Fruit fly (Drosophila melanogaster) whole organism, prepupa: Measurements from ENCODE around the gene CG10116.

ENCODE experiments used
- Blimp-1 ChIP-seq: fragments of 200-800 bp; sonication (Bioruptor generic); optimal IDR thresholded peaks from 3 replicates; lab custom pipeline; 2017; ENCODE audit warnings: missing biosample characterization, missing genetic modification characterization, mild to moderate bottlenecking, moderate library complexity, missing genetic modification reagents
- CG10631 ChIP-seq: fragments of 200-800 bp; sonication (Bioruptor generic); optimal IDR thresholded peaks from 2 replicates; lab custom pipeline; 2016; ENCODE audit warnings: missing biosample characterization, missing genetic modification characterization
- CG10669 ChIP-seq: fragments of 200-800 bp; sonication (Bioruptor generic); optimal IDR thresholded peaks from 3 replicates; lab custom pipeline; 2018; ENCODE audit warnings: missing biosample characterization, mild to moderate bottlenecking, missing genetic modification characterization, moderate library complexity
- CG11294 ChIP-seq: fragments of 200-800 bp; sonication (Bioruptor generic); IDR thresholded peaks from 2 replicates; pipeline ENCODE4 v1.3.6; 2022; ENCODE audit warnings: missing biosample characterization, missing genetic modification characterization
- CG11762 ChIP-seq: fragments of 200-800 bp; sonication (Bioruptor generic); optimal IDR thresholded peaks from 3 replicates; lab custom pipeline; 2016; ENCODE audit warnings: missing biosample characterization, missing genetic modification characterization; ENCODE audit not compliant: insufficient read depth
- CG1621 ChIP-seq: fragments of 200-800 bp; sonication (Bioruptor generic); optimal IDR thresholded peaks from 3 replicates; lab custom pipeline; 2018; ENCODE audit warnings: missing biosample characterization, mild to moderate bottlenecking, missing genetic modification characterization
- CG31627 ChIP-seq: fragments of 200-800 bp; sonication (Bioruptor generic); optimal IDR thresholded peaks from 3 replicates; lab custom pipeline; 2016; ENCODE audit warnings: missing biosample characterization, missing genetic modification characterization
- CG34406 ChIP-seq: fragments of 200-800 bp; sonication (Bioruptor generic); optimal IDR thresholded peaks from 3 replicates; lab custom pipeline; 2016; ENCODE audit warnings: missing biosample characterization, missing genetic modification characterization
- CG3919 ChIP-seq: fragments of 200-800 bp; sonication (Bioruptor generic); optimal IDR thresholded peaks from 3 replicates; lab custom pipeline; 2016; ENCODE audit warnings: missing biosample characterization, missing genetic modification characterization
- CG6163 ChIP-seq: fragments of 200-800 bp; sonication (Bioruptor generic); IDR thresholded peaks from 3 replicates; pipeline ENCODE4 v1.3.6; 2022; ENCODE audit warnings: missing biosample characterization, missing genetic modification characterization
- CG6792 ChIP-seq: fragments of 200-800 bp; sonication (Bioruptor generic); optimal IDR thresholded peaks from 3 replicates; lab custom pipeline; 2016; ENCODE audit warnings: missing biosample characterization, missing genetic modification characterization
- CG6808 ChIP-seq: fragments of 200-800 bp; sonication (Bioruptor generic); optimal IDR thresholded peaks from 3 replicates; lab custom pipeline; 2017; ENCODE audit warnings: missing biosample characterization, missing genetic modification characterization, mild to moderate bottlenecking, moderate library complexity, missing genetic modification reagents
- CG6854 ChIP-seq: fragments of 200-800 bp; sonication (Bioruptor generic); optimal IDR thresholded peaks from 2 replicates; lab custom pipeline; 2017; ENCODE audit warnings: missing biosample characterization, mild to moderate bottlenecking, missing genetic modification characterization
- CG8119 ChIP-seq: fragments of 200-800 bp; sonication (Bioruptor generic); IDR thresholded peaks from 3 replicates; pipeline ENCODE4 v1.3.6; 2022; ENCODE audit warnings: missing biosample characterization, missing genetic modification characterization
- CG8632 ChIP-seq: fragments of 200-800 bp; sonication (Bioruptor generic); optimal IDR thresholded peaks from 3 replicates; lab custom pipeline; 2016; ENCODE audit warnings: missing biosample characterization, missing genetic modification characterization
- CG9139 ChIP-seq: fragments of 200-800 bp; sonication (Bioruptor generic); optimal IDR thresholded peaks from 3 replicates; lab custom pipeline; 2017; ENCODE audit warnings: missing biosample characterization, mild to moderate bottlenecking, missing genetic modification characterization
- Eip75B ChIP-seq: fragments of 200-800 bp; sonication (Bioruptor generic); optimal IDR thresholded peaks from 3 replicates; lab custom pipeline; 2016; ENCODE audit warnings: missing biosample characterization, missing genetic modification characterization
- Eip78C ChIP-seq: fragments of 200-800 bp; sonication (Bioruptor generic); peaks from one replicate; lab custom pipeline; 2016; ENCODE audit warnings: missing biosample characterization, missing genetic modification characterization
- Eip93F ChIP-seq: fragments of 200-800 bp; sonication (Bioruptor generic); optimal IDR thresholded peaks from 2 replicates; lab custom pipeline; 2016; ENCODE audit warnings: missing biosample characterization, mild to moderate bottlenecking, missing genetic modification characterization
- Ets21C ChIP-seq: fragments of 200-800 bp; sonication (Bioruptor generic); optimal IDR thresholded peaks from 3 replicates; lab custom pipeline; 2016; ENCODE audit warnings: missing biosample characterization, missing genetic modification characterization
- Ets96B ChIP-seq: fragments of 200-800 bp; optimal IDR thresholded peaks from 2 replicates; lab custom pipeline; 2019; ENCODE audit warnings: missing biosample characterization, mild to moderate bottlenecking, missing genetic modification characterization, moderate library complexity
- Hr39 ChIP-seq: fragments of 200-800 bp; sonication (Bioruptor generic); optimal IDR thresholded peaks from 2 replicates; lab custom pipeline; 2016; ENCODE audit warnings: missing biosample characterization, missing genetic modification characterization
- Lpt ChIP-seq: fragments of 200-800 bp; sonication (Bioruptor generic); optimal IDR thresholded peaks from 3 replicates; lab custom pipeline; 2016; ENCODE audit warnings: missing biosample characterization, missing genetic modification characterization
- Met ChIP-seq: fragments of 200-800 bp; sonication (Bioruptor generic); optimal IDR thresholded peaks from 3 replicates; lab custom pipeline; 2016; ENCODE audit warnings: missing biosample characterization, missing genetic modification characterization
- OdsH ChIP-seq: fragments of 200-800 bp; sonication (Bioruptor generic); optimal IDR thresholded peaks from 3 replicates; lab custom pipeline; 2016; ENCODE audit warnings: missing biosample characterization, missing genetic modification characterization
- Smox ChIP-seq: fragments of 200-800 bp; sonication (Bioruptor generic); optimal IDR thresholded peaks from 3 replicates; lab custom pipeline; 2016; ENCODE audit warnings: missing biosample characterization, missing genetic modification characterization
- Sox102F ChIP-seq: fragments of 200-800 bp; sonication (Bioruptor generic); optimal IDR thresholded peaks from 2 replicates; lab custom pipeline; 2016; ENCODE audit warnings: missing biosample characterization, mild to moderate bottlenecking, missing genetic modification characterization
- Sox14 ChIP-seq: fragments of 200-800 bp; sonication (Bioruptor generic); optimal IDR thresholded peaks from 3 replicates; lab custom pipeline; 2016; ENCODE audit warnings: missing biosample characterization, missing genetic modification characterization
- Sox15 ChIP-seq: fragments of 200-800 bp; sonication (Bioruptor generic); optimal IDR thresholded peaks from 3 replicates; lab custom pipeline; 2016; ENCODE audit warnings: missing biosample characterization, missing genetic modification characterization
- achi ChIP-seq: fragments of 200-800 bp; sonication (Bioruptor generic); optimal IDR thresholded peaks from 3 replicates; lab custom pipeline; 2016; ENCODE audit warnings: missing biosample characterization, missing genetic modification characterization
- acj6 ChIP-seq: fragments of 200-800 bp; sonication (Bioruptor generic); optimal IDR thresholded peaks from 3 replicates; lab custom pipeline; 2016; ENCODE audit warnings: missing biosample characterization, missing genetic modification characterization
- cyc ChIP-seq: fragments of 200-800 bp; sonication (Bioruptor generic); optimal IDR thresholded peaks from 3 replicates; lab custom pipeline; 2016; ENCODE audit warnings: missing biosample characterization, missing genetic modification characterization
- dsx ChIP-seq: fragments of 200-800 bp; optimal IDR thresholded peaks from 3 replicates; lab custom pipeline; 2019; ENCODE audit warnings: missing biosample characterization, mild to moderate bottlenecking, missing genetic modification characterization, moderate library complexity; ENCODE audit not compliant: poor library complexity, severe bottlenecking
- eg ChIP-seq: fragments of 200-800 bp; sonication (Bioruptor generic); IDR thresholded peaks from 3 replicates; pipeline ENCODE4 v1.3.6; 2022; ENCODE audit warnings: missing biosample characterization, missing genetic modification characterization
- fd59A ChIP-seq: fragments of 200-800 bp; sonication (Bioruptor generic); optimal IDR thresholded peaks from 2 replicates; lab custom pipeline; 2017; ENCODE audit warnings: missing biosample characterization, mild to moderate bottlenecking, missing genetic modification characterization, missing genetic modification reagents
- fkh ChIP-seq: fragments of 200-800 bp; sonication (Bioruptor generic); optimal IDR thresholded peaks from 3 replicates; lab custom pipeline; 2017; ENCODE audit warnings: missing biosample characterization, mild to moderate bottlenecking, missing genetic modification characterization, moderate library complexity
- net ChIP-seq: fragments of 200-800 bp; sonication (Bioruptor generic); optimal IDR thresholded peaks from 3 replicates; lab custom pipeline; 2016; ENCODE audit warnings: missing biosample characterization, missing genetic modification characterization
- pdm3 ChIP-seq: fragments of 200-800 bp; sonication (Bioruptor generic); optimal IDR thresholded peaks from 3 replicates; lab custom pipeline; 2016; ENCODE audit warnings: missing biosample characterization, missing genetic modification characterization
- salr ChIP-seq, 2 experiments: fragments of 200-800 bp; sonication (Bioruptor generic); optimal IDR thresholded peaks; 3 replicates each; lab custom pipeline; 2016 to 2018; ENCODE audit warnings: missing biosample characterization in 2 of 2, missing genetic modification characterization in 2 of 2, mild to moderate bottlenecking in 1 of 2
- ss ChIP-seq, 2 experiments: fragments of 200-800 bp; sonication (Bioruptor generic); optimal IDR thresholded peaks; 2 replicates in 1 of 2; 3 replicates in 1 of 2; lab custom pipeline; 2017 to 2018; ENCODE audit warnings: mild to moderate bottlenecking in 2 of 2, missing biosample characterization in 2 of 2, missing genetic modification characterization in 2 of 2, moderate library complexity in 1 of 2
- svp ChIP-seq: fragments of 200-800 bp; sonication (Bioruptor generic); peaks from one replicate; lab custom pipeline; 2016; ENCODE audit warnings: missing biosample characterization, missing genetic modification characterization
- vri ChIP-seq: fragments of 200-800 bp; sonication (Bioruptor generic); optimal IDR thresholded peaks from 3 replicates; lab custom pipeline; 2016; ENCODE audit warnings: missing biosample characterization, mild to moderate bottlenecking, missing genetic modification characterization

CG10116 gene

dm6 chr3L:13479609-13480240, 22.7 kb upstream of the CG10116 start (continued):
- TF ChIP-seq Sox14 (GFP tag; lab: Kevin White, UChicago) (peak; percentile 36), CG11294 (GFP tag; lab: Robert Waterston, UW) (no peak; the same call in 1 of the 2 replicates), eg (GFP tag; lab: Robert Waterston, UW) (peak; percentile 15; the same call in 1 of the 3 replicates), CG10669 (GFP tag; lab: Kevin White, UChicago) (peak; percentile 56), CG11762 (peak; percentile 29), acj6 (GFP tag; lab: Kevin White, UChicago) (peak; percentile 61), salr (GFP tag; optimal IDR thresholded peaks at IDR 0.05; lab: Kevin White, UChicago) (peak in 1 of 2 experiments; percentile 41), CG8119 (GFP tag; lab: Robert Waterston, UW) (peak; percentile 48; the same call in 1 of the 3 replicates), pdm3 (GFP tag; lab: Kevin White, UChicago) (peak; percentile 45), CG31627 (GFP tag; lab: Kevin White, UChicago) (peak; percentile 65), Eip78C (GFP tag; lab: Kevin White, UChicago) (peak; percentile 87), CG1621 (no peak), Eip93F (no peak)

- TF ChIP-seq CG6854 (GFP tag; lab: Kevin White, UChicago), result no peak
- TF ChIP-seq svp (GFP tag; lab: Kevin White, UChicago), result no peak
- no peak for TF ChIP-seq salr (GFP tag; optimal IDR thresholded peaks at IDR 0.05; lab: Kevin White, UChicago)
- no peak for TF ChIP-seq CG1621
- TF ChIP-seq fd59A (GFP tag; lab: Kevin White, UChicago), result no peak
- TF ChIP-seq Ets21C, result no peak
- TF ChIP-seq CG10669 (GFP tag; lab: Kevin White, UChicago), result no peak
- no peak for TF ChIP-seq Eip78C (GFP tag; lab: Kevin White, UChicago)
- TF ChIP-seq Sox15, result no peak
- TF ChIP-seq CG8632 (GFP tag; lab: Kevin White, UChicago), result no peak
- no peak for TF ChIP-seq Lpt (GFP tag; lab: Kevin White, UChicago)
These were observed 22.2 kb upstream of the CG10116 start for dm6 chr3L:13479204-13479600.

dm6 chr3L:13478339-13479203, 21.5 kb upstream of the CG10116 start:
- TF ChIP-seq OdsH (GFP tag; lab: Kevin White, UChicago) (peak; percentile 26), CG6808 (GFP tag; lab: Kevin White, UChicago) (peak; percentile 14), net (GFP tag; lab: Kevin White, UChicago) (no peak), CG6792 (GFP tag; lab: Kevin White, UChicago) (peak; percentile 13), Sox15 (peak; percentile 26), dsx (peak; percentile 1), CG3919 (GFP tag; lab: Kevin White, UChicago) (peak; percentile 46), Eip78C (GFP tag; lab: Kevin White, UChicago) (peak; percentile 78), CG11762 (no peak), CG6854 (GFP tag; lab: Kevin White, UChicago) (no peak), CG31627 (GFP tag; lab: Kevin White, UChicago) (peak; percentile 50), achi (GFP tag; lab: Kevin White, UChicago) (peak; percentile 10), CG10669 (GFP tag; lab: Kevin White, UChicago) (peak; percentile 47), ss (GFP tag; optimal IDR thresholded peaks at IDR 0.05; lab: Kevin White, UChicago) (peak in 1 of 2 experiments; percentile 23), CG9139 (GFP tag; lab: Kevin White, UChicago) (no peak), CG34406 (GFP tag; lab: Kevin White, UChicago) (peak; percentile 16), salr (GFP tag; optimal IDR thresholded peaks at IDR 0.05; lab: Kevin White, UChicago) (no peak), Eip75B (GFP tag; lab: Kevin White, UChicago) (no peak), CG10631 (GFP tag; lab: Kevin White, UChicago) (peak; percentile 21), Smox (GFP tag; lab: Kevin White, UChicago) (peak; percentile 6), Ets96B (peak; percentile 5), fd59A (GFP tag; lab: Kevin White, UChicago) (no peak), CG1621 (peak; percentile 48), vri (GFP tag; lab: Kevin White, UChicago) (no peak), cyc (GFP tag; lab: Kevin White, UChicago) (peak; percentile 31), Hr39 (GFP tag; lab: Kevin White, UChicago) (peak; percentile 47), Sox14 (GFP tag; lab: Kevin White, UChicago) (peak; percentile 5), Sox102F (GFP tag; lab: Kevin White, UChicago) (peak; percentile 11), fkh (GFP tag; lab: Kevin White, UChicago) (no peak), CG6163 (GFP tag; lab: Robert Waterston, UW) (peak; percentile 41; the same call in 1 of the 3 replicates), Blimp-1 (GFP tag; lab: Kevin White, UChicago) (no peak), Met (peak; percentile 11), CG8632 (GFP tag; lab: Kevin White, UChicago) (peak; percentile 26), Lpt (GFP tag; lab: Kevin White, UChicago) (no peak)
